Worm (Caenorhabditis elegans): ENCODE results near the gene srj-53.

DNA sequence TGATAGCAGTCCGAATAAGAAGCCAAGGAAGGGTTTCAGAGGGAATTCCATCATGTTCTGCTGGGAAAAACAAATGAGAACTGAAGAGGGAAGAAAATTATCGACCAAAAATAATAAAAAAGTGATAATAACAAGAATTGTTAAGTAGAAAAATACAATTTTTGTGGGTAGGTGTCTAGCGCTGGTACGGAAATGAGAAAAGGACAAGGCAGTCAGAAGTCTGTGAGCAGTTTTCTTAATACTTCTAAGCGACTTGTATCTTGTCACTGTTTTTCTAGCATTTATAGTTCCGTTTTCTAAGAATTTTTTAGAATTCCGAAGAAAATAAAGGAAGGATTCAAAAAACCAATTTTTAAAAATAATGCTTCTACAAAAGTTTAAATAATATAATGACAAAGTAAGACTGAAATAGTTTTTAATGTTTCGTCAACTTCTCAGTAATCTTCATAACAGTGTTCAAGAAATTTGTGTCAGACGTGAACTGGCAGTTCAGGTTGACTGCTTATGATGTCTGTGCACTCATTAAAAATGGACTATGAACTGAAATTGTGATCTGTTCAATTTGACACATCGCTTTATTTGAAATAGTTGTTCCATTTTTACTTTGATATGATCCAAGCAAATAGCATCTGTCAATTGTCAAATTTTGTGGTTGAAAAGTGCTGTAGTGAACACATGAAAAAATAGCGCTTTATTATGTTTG is 1.7 kb downstream of the srj-53 start, which contains the start of gene srx-4:
- no peak for TF ChIP-seq snpc-4 (GFP tag; optimal IDR thresholded peaks at IDR 0.05)
- TF ChIP-seq snpc-4 (tag; optimal IDR thresholded peaks at IDR 0.05): no peak
- no peak for TF ChIP-seq nfya-1 (tag; optimal IDR thresholded peaks at IDR 0.05; ENCODE audit: borderline replicate concordance, insufficient read depth)
- no peak for TF ChIP-seq dpl-1 (GFP tag; optimal IDR thresholded peaks at IDR 0.05)
- TF ChIP-seq egl-44 (GFP tag; IDR thresholded peaks at IDR 0.05): no peak
- no peak for TF ChIP-seq chd-7 (tag; optimal IDR thresholded peaks at IDR 0.05)
- no peak for TF ChIP-seq akir-1 (GFP tag; optimal IDR thresholded peaks at IDR 0.05)
- TF ChIP-seq rcor-1 (GFP tag; IDR thresholded peaks at IDR 0.05): no peak
- no peak for TF ChIP-seq hmg-20 (GFP tag; IDR thresholded peaks at IDR 0.05)
- no peak for TF ChIP-seq hsf-1 (GFP tag; IDR thresholded peaks at IDR 0.05)
- no peak for TF ChIP-seq unc-62 (GFP tag; optimal IDR thresholded peaks at IDR 0.05)
- TF ChIP-seq cebp-2 (GFP tag; IDR thresholded peaks at IDR 0.05): no peak
- TF ChIP-seq sea-2 (GFP tag; IDR thresholded peaks at IDR 0.05): no peak
